Fruit fly (Drosophila melanogaster) whole organism, embryonic: ENCODE measurements around the gene Lsm12a.

Source experiments
- CG10366 ChIP-seq: fragments of 200-800 bp; sonication (Bioruptor generic); IDR thresholded peaks from 2 replicates; pipeline ENCODE4 v1.3.6; 2022; ENCODE audit warnings: missing biosample characterization, missing genetic modification characterization
- CG11504 ChIP-seq: fragments of 200-800 bp; sonication (Bioruptor generic); optimal IDR thresholded peaks from 3 replicates; lab custom pipeline; 2019; ENCODE audit warnings: missing biosample characterization, mild to moderate bottlenecking, missing genetic modification characterization, moderate library complexity
- CG32772 ChIP-seq: fragments of 200-800 bp; sonication (Bioruptor generic); IDR thresholded peaks from 2 replicates; pipeline ENCODE4 v1.3.6; 2022; ENCODE audit warnings: missing biosample characterization, missing genetic modification characterization
- CG4854 ChIP-seq: fragments of 200-800 bp; sonication (Bioruptor generic); optimal IDR thresholded peaks from 2 replicates; lab custom pipeline; 2016; ENCODE audit warnings: missing biosample characterization, missing genetic modification characterization, inconsistent platforms
- ftz-f1 ChIP-seq: fragments of 200-800 bp; sonication (Bioruptor generic); optimal IDR thresholded peaks from 2 replicates; lab custom pipeline; 2016; ENCODE audit warnings: missing biosample characterization, missing genetic modification characterization
- mam ChIP-seq: fragments of 200-800 bp; sonication (Bioruptor generic); optimal IDR thresholded peaks from 3 replicates; lab custom pipeline; 2016; ENCODE audit warnings: missing biosample characterization, missing genetic modification characterization
- stwl ChIP-seq: fragments of 200-800 bp; sonication (Bioruptor generic); optimal IDR thresholded peaks from 3 replicates; lab custom pipeline; 2018; ENCODE audit warnings: missing biosample characterization, mild to moderate bottlenecking, missing genetic modification characterization, moderate library complexity

Lsm12a gene

DNA sequence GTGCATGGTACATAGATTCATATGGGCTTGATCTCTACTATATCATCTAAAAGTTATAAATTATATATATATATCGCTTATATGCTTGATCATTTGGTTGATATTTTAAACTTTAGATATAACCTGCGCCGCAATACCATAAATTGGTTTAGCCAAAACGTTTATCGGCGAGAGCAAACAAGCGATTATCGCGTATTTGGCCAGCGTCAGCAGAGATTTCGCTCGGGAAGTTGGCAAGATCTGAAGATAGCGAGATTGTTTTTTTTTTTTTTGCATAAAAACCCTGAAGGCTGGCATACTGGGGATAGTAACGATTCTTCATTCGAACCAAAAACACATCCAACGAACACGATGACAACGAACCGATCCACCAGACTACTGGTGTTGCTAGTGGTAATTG is 41.1 kb downstream of the Lsm12a start, which contains the start of gene Muc11A:
TSS of gene Muc11A (plus strand) at position 301 of the 400 bp plus-strand sequence.
- no peak for TF ChIP-seq CG10366
- TF ChIP-seq mam (GFP tag; lab: Kevin White, UChicago): no peak
- no peak for TF ChIP-seq ftz-f1
- TF ChIP-seq CG11504 (tag; lab: Kevin White, UChicago): no peak
- no peak for TF ChIP-seq CG4854 (GFP tag; lab: Kevin White, UChicago)

DNA sequence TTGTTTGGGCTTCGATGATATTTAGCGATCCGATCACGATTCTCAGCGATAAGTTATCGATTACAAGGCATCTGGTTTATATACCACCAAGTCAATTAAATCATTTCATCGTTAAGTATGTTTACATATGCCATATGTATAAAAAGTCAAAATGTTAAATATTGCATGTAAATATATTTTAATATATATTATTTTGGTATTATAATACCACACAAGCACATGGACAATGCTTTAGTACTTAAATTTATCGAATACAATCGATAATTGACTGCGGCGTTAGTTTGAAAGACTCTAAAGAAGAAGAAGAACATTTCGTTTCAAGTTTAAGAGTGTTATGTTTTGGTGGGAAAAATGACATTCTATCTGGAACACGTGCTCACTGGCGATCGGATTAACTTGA is 51.7 kb downstream of the Lsm12a start, which contains the start of gene CG34323:
TSS of gene CG34323 (plus strand) at position 301 of the 400 bp plus-strand sequence.
- TF ChIP-seq CG32772 (GFP tag; lab: Robert Waterston, UW) (no peak), stwl (peak; percentile 55)
- TF ChIP-seq, all 482 proteins: peak for 1
